Fruit fly (Drosophila melanogaster) whole organism, pupa: ENCODE data around the gene Hinfp.

Experiments used
- CG4496 ChIP-seq: fragments of 200-800 bp; sonication (Bioruptor generic); IDR thresholded peaks from 3 replicates; pipeline ENCODE4 v1.3.6; 2022; ENCODE audit warnings: missing biosample characterization, missing genetic modification characterization
- Snoo ChIP-seq: fragments of 200-800 bp; sonication (Bioruptor generic); optimal IDR thresholded peaks from 3 replicates; lab custom pipeline; 2017; ENCODE audit warnings: missing biosample characterization, mild to moderate bottlenecking, missing genetic modification characterization, inconsistent platforms

dm6 chrX:620102-620430 lies 5.3 kb upstream of the Hinfp start, which contains the start of gene spdi:
- TF ChIP-seq CG4496 (no peak), Snoo (tag; lab: Kevin White, UChicago) (no peak)
